Worm (Caenorhabditis elegans) whole organism, late embryonic: ENCODE measurements around the gene unc-7.
A peak's percentile ranks its signal among the peaks of the same experiment; 100 is the strongest.

ENCODE experiments used
- C38D4.7 ChIP-seq: fragments of 200-800 bp; sonication (Bioruptor generic); optimal IDR thresholded peaks from 2 replicates; lab custom pipeline; 2018; ENCODE audit warnings: mild to moderate bottlenecking, missing genetic modification characterization, moderate library complexity, missing compliant biosample characterization
- K02D7.2 ChIP-seq: sonication (generic microtip); optimal IDR thresholded peaks from 2 replicates; lab custom pipeline; 2017; ENCODE audit warnings: mild to moderate bottlenecking, missing genetic modification characterization, missing compliant biosample characterization
- K09A11.1 ChIP-seq: sonication (generic microtip); optimal IDR thresholded peaks from 2 replicates; lab custom pipeline; 2017; ENCODE audit warnings: antibody characterized with exemption, mild to moderate bottlenecking, missing genetic modification characterization, missing compliant biosample characterization; ENCODE audit not compliant: insufficient read depth
- T23F11.4 ChIP-seq: fragments of 200-800 bp; sonication (Bioruptor generic); optimal IDR thresholded peaks from 2 replicates; lab custom pipeline; 2018; ENCODE audit warnings: mild to moderate bottlenecking, missing genetic modification characterization, missing compliant biosample characterization
- Y22D7AL.16 ChIP-seq: sonication (generic microtip); optimal IDR thresholded peaks from 2 replicates; lab custom pipeline; 2016; ENCODE audit warnings: missing genetic modification characterization, missing compliant biosample characterization
- ceh-14 ChIP-seq: sonication (generic microtip); optimal IDR thresholded peaks from 2 replicates; lab custom pipeline; 2016; ENCODE audit warnings: missing genotype, missing genetic modification characterization, missing compliant biosample characterization
- ceh-18 ChIP-seq: sonication (generic microtip); optimal IDR thresholded peaks from 2 replicates; lab custom pipeline; 2016; ENCODE audit warnings: missing genetic modification characterization, missing compliant biosample characterization
- ceh-2 ChIP-seq: sonication (generic microtip); optimal IDR thresholded peaks from 2 replicates; lab custom pipeline; 2016; ENCODE audit warnings: missing genotype, missing genetic modification characterization, missing compliant biosample characterization
- ceh-30 ChIP-seq: fragments of 150-350 bp; optimal IDR thresholded peaks from 2 replicates; lab custom pipeline; 2014; ENCODE audit warnings: missing biosample characterization, missing genetic modification characterization
- ceh-31 ChIP-seq: sonication (generic microtip); optimal IDR thresholded peaks from 2 replicates; lab custom pipeline; 2016; ENCODE audit warnings: missing genetic modification characterization, missing compliant biosample characterization
- ceh-34 ChIP-seq: sonication (generic microtip); optimal IDR thresholded peaks from 2 replicates; lab custom pipeline; 2016; ENCODE audit warnings: mild to moderate bottlenecking, missing genetic modification characterization, missing compliant biosample characterization
- ceh-45 ChIP-seq: fragments of 200-800 bp; sonication (Bioruptor generic); IDR thresholded peaks from 2 replicates; pipeline ENCODE4 v1.3.6; 2022; ENCODE audit warnings: missing genetic modification reagents, missing genetic modification characterization, missing compliant biosample characterization
- ceh-6 ChIP-seq: fragments of 200-800 bp; sonication (Bioruptor generic); optimal IDR thresholded peaks from 2 replicates; lab custom pipeline; 2018; ENCODE audit warnings: mild to moderate bottlenecking, missing genetic modification characterization, missing compliant biosample characterization
- che-1 ChIP-seq: sonication (generic microtip); optimal IDR thresholded peaks from 2 replicates; lab custom pipeline; 2016; ENCODE audit warnings: mild to moderate bottlenecking, missing genetic modification characterization, missing compliant biosample characterization
- dmd-4 ChIP-seq: sonication (generic microtip); optimal IDR thresholded peaks from 2 replicates; lab custom pipeline; 2016; ENCODE audit warnings: borderline replicate concordance, missing genetic modification characterization, missing compliant biosample characterization
- elt-2 ChIP-seq: sonication (generic microtip); optimal IDR thresholded peaks from 2 replicates; lab custom pipeline; 2016; ENCODE audit warnings: missing genetic modification reagents, missing genetic modification characterization, missing compliant biosample characterization
- elt-4 ChIP-seq: sonication (generic microtip); optimal IDR thresholded peaks from 2 replicates; lab custom pipeline; 2016; ENCODE audit warnings: missing genetic modification characterization, missing compliant biosample characterization
- ets-4 ChIP-seq: sonication (generic microtip); optimal IDR thresholded peaks from 2 replicates; lab custom pipeline; 2016; ENCODE audit warnings: missing genetic modification characterization, missing compliant biosample characterization
- eyg-1 ChIP-seq: sonication (generic microtip); optimal IDR thresholded peaks from 2 replicates; lab custom pipeline; 2016; ENCODE audit warnings: missing genotype, missing genetic modification characterization, missing compliant biosample characterization
- gmeb-2 ChIP-seq: sonication (generic microtip); optimal IDR thresholded peaks from 2 replicates; lab custom pipeline; 2016; ENCODE audit warnings: missing genetic modification characterization, inconsistent platforms, missing compliant biosample characterization
- hlh-13 ChIP-seq: fragments of 200-800 bp; sonication (Bioruptor generic); optimal IDR thresholded peaks from 2 replicates; lab custom pipeline; 2018; ENCODE audit warnings: mild to moderate bottlenecking, missing genetic modification characterization, missing compliant biosample characterization
- hlh-15 ChIP-seq: sonication (generic microtip); optimal IDR thresholded peaks from 2 replicates; lab custom pipeline; 2016; ENCODE audit warnings: missing genetic modification characterization, missing compliant biosample characterization
- hlh-6 ChIP-seq: sonication (generic microtip); optimal IDR thresholded peaks from 2 replicates; lab custom pipeline; 2016; ENCODE audit warnings: missing genotype, missing genetic modification characterization, missing compliant biosample characterization
- madf-2 ChIP-seq: sonication (generic microtip); optimal IDR thresholded peaks from 2 replicates; lab custom pipeline; 2017; ENCODE audit warnings: missing genetic modification characterization, missing compliant biosample characterization
- nfya-1 ChIP-seq: sonication (generic microtip); optimal IDR thresholded peaks from 2 replicates; lab custom pipeline; 2017; ENCODE audit warnings: missing genetic modification characterization, mild to moderate bottlenecking, missing compliant biosample characterization, antibody characterized with exemption, moderate library complexity
- nhr-11 ChIP-seq: fragments of 150-350 bp; optimal IDR thresholded peaks from 2 replicates; lab custom pipeline; 2014; ENCODE audit warnings: missing biosample characterization, missing genetic modification characterization
- npax-4 ChIP-seq: sonication (generic microtip); optimal IDR thresholded peaks from 2 replicates; lab custom pipeline; 2016; ENCODE audit warnings: missing genetic modification characterization, missing compliant biosample characterization
- odd-2 ChIP-seq: sonication (generic microtip); optimal IDR thresholded peaks from 2 replicates; lab custom pipeline; 2017; ENCODE audit warnings: antibody characterized with exemption, mild to moderate bottlenecking, missing genetic modification characterization, missing compliant biosample characterization
- pat-9 ChIP-seq: fragments of 200-800 bp; sonication (Bioruptor generic); optimal IDR thresholded peaks from 2 replicates; lab custom pipeline; 2018; ENCODE audit warnings: mild to moderate bottlenecking, missing genetic modification characterization, moderate library complexity, missing compliant biosample characterization
- pax-1 ChIP-seq: fragments of 150-350 bp; optimal IDR thresholded peaks from 2 replicates; lab custom pipeline; 2014; ENCODE audit warnings: missing biosample characterization, missing genetic modification characterization
- pha-2 ChIP-seq: sonication (generic microtip); optimal IDR thresholded peaks from 2 replicates; lab custom pipeline; 2017; ENCODE audit warnings: mild to moderate bottlenecking, missing genetic modification characterization, missing compliant biosample characterization
- pros-1 ChIP-seq: fragments of 150-350 bp; optimal IDR thresholded peaks from 2 replicates; lab custom pipeline; 2014; ENCODE audit warnings: missing biosample characterization, missing genetic modification reagents, missing genetic modification characterization
- ref-2 ChIP-seq: sonication (generic microtip); optimal IDR thresholded peaks from 2 replicates; lab custom pipeline; 2016; ENCODE audit warnings: missing genetic modification characterization, missing compliant biosample characterization
- rnt-1 ChIP-seq: sonication (generic microtip); optimal IDR thresholded peaks from 2 replicates; lab custom pipeline; 2016; ENCODE audit warnings: missing genetic modification characterization, missing compliant biosample characterization
- sdc-2 ChIP-seq: sonication (generic microtip); optimal IDR thresholded peaks from 2 replicates; lab custom pipeline; 2016; ENCODE audit warnings: missing genotype, missing genetic modification characterization, missing compliant biosample characterization
- sox-2 ChIP-seq: fragments of 200-800 bp; sonication (Bioruptor generic); IDR thresholded peaks from 2 replicates; pipeline ENCODE4 v1.3.6; 2022; ENCODE audit warnings: missing genetic modification reagents, missing genetic modification characterization, missing compliant biosample characterization
- sox-4 ChIP-seq: sonication (generic microtip); optimal IDR thresholded peaks from 2 replicates; lab custom pipeline; 2017; ENCODE audit warnings: mild to moderate bottlenecking, missing genetic modification characterization, inconsistent platforms, missing compliant biosample characterization
- syd-9 ChIP-seq: sonication (generic microtip); optimal IDR thresholded peaks from 2 replicates; lab custom pipeline; 2016; ENCODE audit warnings: mild to moderate bottlenecking, missing genetic modification characterization, moderate library complexity, missing compliant biosample characterization
- tbx-2 ChIP-seq: sonication (generic microtip); optimal IDR thresholded peaks from 2 replicates; lab custom pipeline; 2016; ENCODE audit warnings: missing genetic modification characterization, missing compliant biosample characterization
- tbx-7 ChIP-seq: sonication (generic microtip); optimal IDR thresholded peaks from 2 replicates; lab custom pipeline; 2016; ENCODE audit warnings: missing genotype, missing genetic modification characterization, missing compliant biosample characterization
- unc-42 ChIP-seq: sonication (generic microtip); optimal IDR thresholded peaks from 2 replicates; lab custom pipeline; 2016; ENCODE audit warnings: missing genotype, missing genetic modification characterization, missing compliant biosample characterization
- unc-86 ChIP-seq: sonication (generic microtip); optimal IDR thresholded peaks from 2 replicates; lab custom pipeline; 2016; ENCODE audit warnings: missing genetic modification characterization, missing compliant biosample characterization
- ztf-16 ChIP-seq: sonication (generic microtip); optimal IDR thresholded peaks from 2 replicates; lab custom pipeline; 2017; ENCODE audit warnings: missing genetic modification characterization, missing compliant biosample characterization

The unc-7 gene

DNA sequence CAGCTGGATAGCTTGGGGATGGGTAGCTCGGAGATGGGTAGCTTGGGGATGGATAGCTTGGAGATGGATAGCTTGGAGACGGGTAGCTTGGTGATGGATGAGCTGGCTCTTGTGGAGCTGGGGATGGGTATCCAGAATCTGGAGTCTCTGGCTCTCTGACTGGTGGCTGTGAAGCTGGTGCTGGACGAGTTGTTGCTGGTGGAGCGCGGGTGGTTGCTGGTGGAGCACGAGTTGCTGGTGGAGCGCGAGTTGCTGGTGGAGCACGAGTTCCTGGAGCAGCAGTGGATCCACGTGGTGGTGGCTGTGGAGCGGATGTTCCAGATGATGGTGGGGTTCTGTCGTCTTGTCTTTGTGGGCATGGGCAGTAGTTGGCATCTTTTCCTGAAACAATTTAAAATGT is 27.7 kb upstream of the unc-7 start:
- TF ChIP-seq ceh-2 (no peak), hlh-15 (tag; lab: Kevin White, UChicago) (no peak), hlh-13 (no peak), ceh-30 (tag; lab: Kevin White, UChicago) (no peak), ztf-16 (no peak), Y22D7AL.16 (tag; lab: Kevin White, UChicago) (no peak), elt-4 (no peak), T23F11.4 (no peak), hlh-6 (tag; lab: Kevin White, UChicago) (no peak), npax-4 (tag; lab: Kevin White, UChicago) (no peak), syd-9 (tag; lab: Kevin White, UChicago) (no peak), nhr-11 (tag; lab: Kevin White, UChicago) (no peak), C38D4.7 (no peak), K09A11.1 (tag; lab: Kevin White, UChicago) (no peak), ceh-31 (tag; lab: Kevin White, UChicago) (no peak), ref-2 (tag; lab: Kevin White, UChicago) (no peak)

DNA sequence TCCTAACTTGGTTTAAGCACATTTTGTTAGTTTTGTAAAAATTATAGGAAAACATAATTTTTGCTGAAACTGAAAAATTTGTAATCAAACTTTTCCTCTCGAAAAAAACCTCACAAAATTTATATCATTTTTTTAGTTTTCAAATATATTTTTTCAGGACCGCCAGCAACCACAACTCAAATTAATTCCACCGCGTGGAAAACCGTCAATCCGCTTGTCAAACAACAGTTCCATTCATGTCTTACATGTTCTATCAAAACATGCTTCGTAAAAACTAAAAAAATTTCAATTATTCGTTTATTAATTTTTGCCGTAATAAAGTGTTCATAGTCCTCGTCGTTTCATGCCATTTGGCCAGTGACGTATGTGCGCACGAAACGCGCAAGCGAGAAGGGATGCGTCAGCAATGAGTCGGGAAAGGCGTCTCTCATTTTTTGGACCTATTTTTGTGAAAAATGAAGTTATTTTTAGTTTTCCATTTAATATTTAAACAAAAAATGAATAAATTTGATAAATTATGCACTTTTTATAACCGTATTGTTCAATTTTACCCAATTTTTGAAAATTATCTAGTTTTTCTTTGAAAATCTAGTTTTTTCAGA is 25.9 kb upstream of the unc-7 start, which contains the start of gene ucr-2.2:
Gene ucr-2.2, plus strand, starts transcription at position 602 of the 602 bp plus-strand sequence.
- TF ChIP-seq ceh-31 (tag; lab: Kevin White, UChicago) = no peak
- peak; percentile 22 for TF ChIP-seq sdc-2 (tag; lab: Kevin White, UChicago)
- TF ChIP-seq sox-2 = no peak
- peak; percentile 13 for TF ChIP-seq ceh-2
- TF ChIP-seq madf-2 (tag; lab: Kevin White, UChicago) = peak; percentile 52
- TF ChIP-seq pat-9 (tag; lab: Kevin White, UChicago) = peak; percentile 39
- no peak for TF ChIP-seq ceh-45 (GFP tag; lab: Robert Waterston, UW)
- peak; percentile 45 for TF ChIP-seq tbx-2
- TF ChIP-seq odd-2 (tag; lab: Kevin White, UChicago) = no peak
- peak; percentile 11 for TF ChIP-seq ceh-6 (GFP tag; lab: Kevin White, UChicago)
- no peak for TF ChIP-seq eyg-1
- peak; percentile 32 for TF ChIP-seq che-1 (tag; lab: Kevin White, UChicago)
- TF ChIP-seq hlh-13 = no peak
- no peak for TF ChIP-seq pros-1
- TF ChIP-seq C38D4.7 = peak; percentile 2
- TF ChIP-seq unc-86 = peak; percentile 33
- TF ChIP-seq unc-42 (tag; lab: Kevin White, UChicago) = peak; percentile 33
- peak; percentile 45 for TF ChIP-seq ceh-18 (tag; lab: Kevin White, UChicago)
- no peak for TF ChIP-seq tbx-7
- peak; percentile 29 for TF ChIP-seq sox-4 (tag; lab: Kevin White, UChicago)
- peak; percentile 27 for TF ChIP-seq ceh-14
- no peak for TF ChIP-seq dmd-4
- TF ChIP-seq rnt-1 (tag; lab: Kevin White, UChicago) = peak; percentile 9
- TF ChIP-seq npax-4 (tag; lab: Kevin White, UChicago) = no peak
- no peak for TF ChIP-seq ceh-34 (tag; lab: Kevin White, UChicago)
- TF ChIP-seq nhr-11 (tag; lab: Kevin White, UChicago) = no peak
- TF ChIP-seq pax-1 = no peak
- peak; percentile 60 for TF ChIP-seq nfya-1 (tag; lab: Kevin White, UChicago)
- no peak for TF ChIP-seq K02D7.2 (tag; lab: Kevin White, UChicago)
- TF ChIP-seq syd-9 (tag; lab: Kevin White, UChicago) = no peak
- TF ChIP-seq elt-2 (tag; lab: Kevin White, UChicago) = no peak
- TF ChIP-seq ceh-30 (tag; lab: Kevin White, UChicago) = no peak
- peak; percentile 25 for TF ChIP-seq ref-2 (tag; lab: Kevin White, UChicago)
- peak; percentile 21 for TF ChIP-seq ztf-16
- TF ChIP-seq pha-2 (tag; lab: Kevin White, UChicago) = peak; percentile 9
- peak; percentile 23 for TF ChIP-seq gmeb-2 (tag; lab: Kevin White, UChicago)
- TF ChIP-seq ets-4 = peak; percentile 8
